Worm (Caenorhabditis elegans) whole organism, early embryonic: ENCODE measurements around the gene T08A11.1.
A peak's percentile ranks its signal among the peaks of the same experiment; 100 is the strongest.

Source experiments
- B0310.2 ChIP-seq: sonication (generic microtip); optimal IDR thresholded peaks from 2 replicates; lab custom pipeline; 2016; ENCODE audit warnings: mild to moderate bottlenecking, missing genetic modification characterization, missing compliant biosample characterization
- aly-1 ChIP-seq: sonication (generic microtip); optimal IDR thresholded peaks from 2 replicates; lab custom pipeline; 2016; ENCODE audit warnings: missing genetic modification characterization, missing compliant biosample characterization
- ama-1 ChIP-seq: fragments of 150-350 bp; optimal IDR thresholded peaks from 2 replicates; lab custom pipeline; 2014
- ceh-36 ChIP-seq: sonication (generic microtip); optimal IDR thresholded peaks from 2 replicates; lab custom pipeline; 2016; ENCODE audit warnings: missing genetic modification characterization, inconsistent platforms, missing compliant biosample characterization
- ets-7 ChIP-seq: sonication (generic microtip); optimal IDR thresholded peaks from 2 replicates; lab custom pipeline; 2016; ENCODE audit warnings: missing genotype, missing genetic modification characterization, missing compliant biosample characterization
- flt-1 ChIP-seq: fragments of 200-800 bp; sonication (Bioruptor generic); IDR thresholded peaks from 2 replicates; pipeline ENCODE4 v1.3.6; 2022; ENCODE audit warnings: missing genetic modification characterization, missing compliant biosample characterization
- hmbx-1 ChIP-seq: sonication (generic microtip); optimal IDR thresholded peaks from 2 replicates; lab custom pipeline; 2016; ENCODE audit warnings: mild to moderate bottlenecking, missing genetic modification characterization, missing compliant biosample characterization
- hmg-4 ChIP-seq: fragments of 200-800 bp; sonication (Bioruptor generic); optimal IDR thresholded peaks from 2 replicates; lab custom pipeline; 2018; ENCODE audit warnings: mild to moderate bottlenecking, missing genetic modification characterization, missing compliant biosample characterization
- hnd-1 ChIP-seq: sonication (generic microtip); optimal IDR thresholded peaks from 2 replicates; lab custom pipeline; 2016; ENCODE audit warnings: missing genetic modification characterization, missing compliant biosample characterization
- pes-1 ChIP-seq: fragments of 200-800 bp; sonication (Bioruptor generic); IDR thresholded peaks from 2 replicates; pipeline ENCODE4 v1.3.6; 2022; ENCODE audit warnings: missing genetic modification reagents, missing genetic modification characterization, missing compliant biosample characterization
- scrt-1 ChIP-seq: fragments of 200-800 bp; sonication (Bioruptor generic); IDR thresholded peaks from 2 replicates; pipeline ENCODE4 v1.3.6; 2022; ENCODE audit warnings: missing genetic modification characterization, missing compliant biosample characterization
- sea-1 ChIP-seq: fragments of 200-800 bp; sonication (Bioruptor generic); conservative IDR thresholded peaks from 2 replicates; pipeline ENCODE4 v1.3.6; 2022; ENCODE audit warnings: missing genetic modification characterization, missing compliant biosample characterization
- tbx-37 ChIP-seq: fragments of 200-800 bp; sonication (Bioruptor generic); conservative IDR thresholded peaks from 2 replicates; pipeline ENCODE4 v1.3.6; 2022; ENCODE audit warnings: missing genetic modification reagents, missing genetic modification characterization, missing compliant biosample characterization
- tra-4 ChIP-seq: sonication (generic microtip); optimal IDR thresholded peaks from 2 replicates; lab custom pipeline; 2017; ENCODE audit warnings: missing genetic modification characterization, missing compliant biosample characterization

ce11 chrIII:4275704-4276103 lies 12.8 kb upstream of the T08A11.1 start:
- TF ChIP-seq flt-1 (GFP tag; lab: Robert Waterston, UW) (no peak), hnd-1 (tag; lab: Kevin White, UChicago) (no peak), sea-1 (no peak), hmbx-1 (tag; lab: Kevin White, UChicago) (no peak), aly-1 (no peak), ama-1 (peak; percentile 41), tra-4 (tag; lab: Kevin White, UChicago) (no peak), hmg-4 (GFP tag; lab: Kevin White, UChicago) (no peak), scrt-1 (no peak), ets-7 (tag; lab: Kevin White, UChicago) (no peak), ceh-36 (tag; lab: Kevin White, UChicago) (no peak), B0310.2 (tag; lab: Kevin White, UChicago) (no peak), tbx-37 (GFP tag; lab: Robert Waterston, UW) (no peak; the same call in 1 of the 2 replicates), pes-1 (GFP tag; lab: Robert Waterston, UW) (no peak)
